Worm (Caenorhabditis elegans): ENCODE measurements around the gene lin-38.

lin-38 gene

ce11 chrII:13616000-13616399 is 40.3 kb downstream of the lin-38 start, which contains the start of gene gst-14:
Gene gst-14, minus strand, starts transcription at chrII:13616100.
- no peak for TF ChIP-seq nhr-76 (tag; optimal IDR thresholded peaks at IDR 0.05)

- TF ChIP-seq unc-62 (GFP tag; optimal IDR thresholded peaks at IDR 0.05): peak; percentile 24
- no peak for TF ChIP-seq ztf-11 (tag; optimal IDR thresholded peaks at IDR 0.05)
Observed at ce11 chrII:13617808-13618207, 42.1 kb downstream of the lin-38 start, which contains the start of gene gst-12. Gene gst-12, minus strand, starts transcription at chrII:13618061.

- TF ChIP-seq ces-1 (GFP tag; optimal IDR thresholded peaks at IDR 0.05) (no peak), bed-3 (GFP tag; optimal IDR thresholded peaks at IDR 0.05) (no peak), flh-1 (GFP tag; optimal IDR thresholded peaks at IDR 0.05) (no peak), snpc-4 (tag; optimal IDR thresholded peaks at IDR 0.05) (no peak), nhr-12 (tag; optimal IDR thresholded peaks at IDR 0.05) (no peak), cnd-1 (tag; optimal IDR thresholded peaks at IDR 0.05) (no peak), nhr-2 (tag; optimal IDR thresholded peaks at IDR 0.05) (no peak)
Observed at ce11 chrII:13624330-13624729, 48.6 kb downstream of the lin-38 start, which contains the start of gene gst-16. Gene gst-16, minus strand, starts transcription at chrII:13624440.

- TF ChIP-seq cnd-1 (tag; optimal IDR thresholded peaks at IDR 0.05) (no peak), ceh-39 (tag; optimal IDR thresholded peaks at IDR 0.05) (no peak), nhr-2 (tag; optimal IDR thresholded peaks at IDR 0.05) (no peak), sem-2 (GFP tag; optimal IDR thresholded peaks at IDR 0.05) (no peak), mab-5 (tag; optimal IDR thresholded peaks at IDR 0.05) (no peak), snpc-4 (tag; optimal IDR thresholded peaks at IDR 0.05) (no peak), nhr-28 (tag; optimal IDR thresholded peaks at IDR 0.05) (no peak), M03D4.4 (tag; optimal IDR thresholded peaks at IDR 0.05) (no peak), flh-1 (GFP tag; optimal IDR thresholded peaks at IDR 0.05) (no peak), elt-3 (tag; optimal IDR thresholded peaks at IDR 0.05) (no peak), nhr-76 (tag; optimal IDR thresholded peaks at IDR 0.05) (no peak), tbx-8 (GFP tag; optimal IDR thresholded peaks at IDR 0.05) (no peak)
Observed at ce11 chrII:13627001-13627400, 51.3 kb downstream of the lin-38 start, which contains the start of gene gst-19. Gene gst-19, minus strand, starts transcription at chrII:13627145.

- TF ChIP-seq ceh-83 (GFP tag; optimal IDR thresholded peaks at IDR 0.05): no peak
- no peak for TF ChIP-seq elt-3 (tag; optimal IDR thresholded peaks at IDR 0.05)
Observed at ce11 chrII:13630690-13631089, 55.0 kb downstream of the lin-38 start, which contains the start of the genes gst-17 and gst-18. Gene gst-17, minus strand, starts transcription at chrII:13630790. Gene gst-18, minus strand, starts transcription at chrII:13630887.

- TF ChIP-seq nhr-28 (tag; optimal IDR thresholded peaks at IDR 0.05) (no peak), elt-1 (tag; optimal IDR thresholded peaks at IDR 0.05; ENCODE audit: borderline replicate concordance, insufficient read depth) (peak; percentile 77)
Observed at ce11 chrII:13632238-13632637, 56.5 kb downstream of the lin-38 start, which contains the start of gene tag-10. Gene tag-10, plus strand, starts transcription at chrII:13632584.
